Fruit fly (Drosophila melanogaster) S2 (cell line): Measurements from ENCODE around the gene slpr.

Experiments used
- CG8478 ChIP-seq: fragments of >200 bp; optimal IDR thresholded peaks from 2 replicates; lab custom pipeline; 2018
- CTCF ChIP-seq, 2 experiments: fragments of >200 bp; optimal IDR thresholded peaks; 2 replicates each; lab custom pipeline; 2018

The slpr gene

dm6 chrX:8196157-8196526 is 19.2 kb upstream of the slpr start:
- TF ChIP-seq CTCF (optimal IDR thresholded peaks at IDR 0.05; lab: Kevin White, UChicago) (no peak), CG8478 (no peak)

- TF ChIP-seq CTCF (optimal IDR thresholded peaks at IDR 0.05; lab: Kevin White, UChicago): no peak
- TF ChIP-seq CG8478: no peak
These were observed 18.6 kb upstream of the slpr start for dm6 chrX:8195449-8196156.

DNA sequence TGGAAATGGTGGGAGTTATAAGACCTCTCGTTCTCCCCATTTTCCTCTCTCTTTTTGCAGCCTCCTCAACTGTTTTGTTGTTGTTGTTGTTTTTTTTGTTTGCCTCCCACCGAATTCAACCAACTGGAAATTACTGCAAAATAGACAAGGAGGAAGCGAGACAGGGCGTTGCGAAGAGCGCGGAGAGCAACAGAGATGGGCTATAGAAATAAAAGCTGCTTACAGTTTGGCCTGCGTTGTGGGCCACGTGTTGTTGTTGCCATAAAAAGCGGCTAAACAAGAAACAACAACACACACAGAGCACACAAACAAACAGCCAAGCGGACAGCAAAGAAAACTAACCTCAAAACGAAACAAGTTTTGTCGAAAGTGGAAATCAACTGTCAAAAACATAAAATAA is 17.6 kb upstream of the slpr start:
- no peak for TF ChIP-seq CG8478
- no peak for TF ChIP-seq CTCF (optimal IDR thresholded peaks at IDR 0.05; lab: Kevin White, UChicago)

dm6 chrX:8193017-8193556 is 16.1 kb upstream of the slpr start:
- no peak for TF ChIP-seq CTCF (optimal IDR thresholded peaks at IDR 0.05; lab: Kevin White, UChicago)
- TF ChIP-seq CG8478: no peak

dm6 chrX:8192191-8192590 is 15.2 kb upstream of the slpr start:
- peak in 1 of 2 experiments; percentile 12 for TF ChIP-seq CTCF (optimal IDR thresholded peaks at IDR 0.05; lab: Kevin White, UChicago)
- no peak for TF ChIP-seq CG8478

DNA sequence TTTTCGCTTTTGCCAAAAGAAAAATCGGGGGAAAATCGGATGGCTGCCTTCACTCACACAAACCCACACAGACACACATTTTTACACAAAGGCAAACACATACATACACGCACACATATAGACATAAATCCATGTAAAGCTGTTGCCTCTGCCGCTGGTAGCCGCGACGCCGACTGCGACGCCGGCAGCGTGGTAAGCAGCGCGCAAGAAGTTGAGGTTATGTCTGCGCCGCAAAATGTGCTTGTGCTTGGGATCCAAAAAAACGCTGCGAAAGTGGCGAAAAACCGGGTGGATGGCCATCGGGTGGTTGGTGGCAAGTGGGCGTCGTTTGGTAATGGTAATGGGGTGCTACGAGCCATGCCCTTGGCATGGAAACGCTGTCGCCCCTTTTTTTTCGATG is 2.9 kb upstream of the slpr start:
- no peak for TF ChIP-seq CG8478
- TF ChIP-seq CTCF (optimal IDR thresholded peaks at IDR 0.05; lab: Kevin White, UChicago): no peak

DNA sequence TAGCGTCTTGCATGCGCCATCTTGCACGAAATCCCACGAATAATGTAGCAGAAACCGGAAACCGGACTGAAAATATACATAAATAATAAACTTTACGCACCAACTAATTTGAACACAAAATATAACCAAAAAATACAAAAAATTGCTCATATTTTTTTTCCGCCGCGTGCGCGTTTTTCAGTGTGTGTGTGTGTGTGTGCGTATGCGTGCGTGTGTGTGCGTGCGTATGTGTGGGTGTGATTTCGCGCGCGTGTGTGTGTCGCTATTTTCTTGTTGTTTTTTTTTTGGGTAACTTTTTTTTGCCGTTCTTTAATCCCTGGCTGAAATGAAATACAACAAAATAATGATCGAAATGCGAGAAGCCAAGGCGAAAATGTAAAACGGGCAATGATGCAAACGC is 2.0 kb upstream of the slpr start:
- TF ChIP-seq CG8478: no peak
- no peak for TF ChIP-seq CTCF (optimal IDR thresholded peaks at IDR 0.05; lab: Kevin White, UChicago)

- TF ChIP-seq CG8478: no peak
- no peak for TF ChIP-seq CTCF (optimal IDR thresholded peaks at IDR 0.05; lab: Kevin White, UChicago)
These were observed 1.4 kb upstream of the slpr start, which contains the start of gene sdt for dm6 chrX:8178165-8178955. Gene sdt, plus strand, starts transcription at chrX:8178549.

DNA sequence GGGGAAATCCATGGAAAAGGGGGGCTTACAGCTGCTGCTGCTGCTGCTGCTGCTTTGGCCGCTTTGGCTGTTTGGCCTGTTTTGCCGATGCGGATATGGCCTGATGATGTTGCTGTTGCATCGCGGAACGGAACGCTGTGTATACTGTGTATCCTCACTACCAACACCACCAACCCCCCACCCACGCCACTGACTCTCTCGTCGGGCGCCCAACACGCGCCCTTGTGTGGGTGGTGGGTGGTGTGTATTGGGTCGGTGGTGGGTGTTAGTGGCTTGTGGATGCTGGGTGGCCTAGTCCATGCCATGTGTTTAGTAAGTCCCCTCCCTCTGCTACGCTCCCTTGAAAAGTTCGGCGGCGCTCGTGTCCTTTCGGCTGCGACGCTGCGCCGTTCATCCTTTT is 757 bp upstream of the slpr start:
- TF ChIP-seq CTCF (optimal IDR thresholded peaks at IDR 0.05; lab: Kevin White, UChicago) (no peak), CG8478 (no peak)

DNA sequence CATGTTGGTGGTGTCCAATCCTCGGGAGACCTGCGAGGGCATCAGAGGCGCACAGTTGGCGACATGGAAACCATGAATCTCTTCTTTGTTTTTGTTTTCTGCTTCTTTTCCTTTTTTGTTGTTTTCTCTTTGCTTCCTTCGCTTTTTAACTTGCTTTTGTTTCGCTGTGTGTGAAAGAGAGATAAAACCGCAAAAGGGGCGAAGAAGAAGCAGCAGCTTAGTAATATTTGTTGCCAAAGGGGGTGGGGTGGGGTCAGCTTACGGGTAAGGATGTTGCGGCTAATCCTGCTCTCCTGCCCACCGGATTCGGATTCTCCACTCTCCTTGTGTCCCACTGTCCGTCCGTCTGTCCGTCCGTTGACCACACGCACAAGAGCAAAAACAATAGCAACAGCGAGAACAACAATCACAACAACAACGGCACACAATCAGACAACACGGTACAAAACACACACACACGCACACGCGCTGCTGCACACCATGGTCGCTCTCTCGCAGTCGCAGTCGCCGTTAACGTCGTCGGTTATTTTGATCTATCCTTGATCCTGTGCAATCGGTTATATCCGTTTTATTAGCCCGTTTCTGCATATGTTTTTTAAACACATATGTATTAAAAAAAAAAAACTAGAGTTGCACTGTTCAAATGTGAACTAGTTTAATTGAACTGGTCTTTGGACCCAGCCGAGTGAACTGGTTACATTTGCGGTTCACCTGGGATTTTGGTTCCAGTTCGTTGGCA is 525 bp downstream of the slpr start:
- TF ChIP-seq CTCF (optimal IDR thresholded peaks at IDR 0.05; lab: Kevin White, UChicago): no peak
- no peak for TF ChIP-seq CG8478

- TF ChIP-seq CG8478: no peak
- no peak for TF ChIP-seq CTCF (optimal IDR thresholded peaks at IDR 0.05; lab: Kevin White, UChicago)
These were observed 6.8 kb downstream of the slpr start, which contains the start of gene CG2278 for dm6 chrX:8170166-8170565. Gene CG2278, minus strand, starts transcription at chrX:8170266.

dm6 chrX:8165608-8166007 is 11.4 kb downstream of the slpr start, which contains the start of gene Or7a:
Gene Or7a, minus strand, starts transcription at chrX:8165708.
- no peak for TF ChIP-seq CG8478
- no peak for TF ChIP-seq CTCF (optimal IDR thresholded peaks at IDR 0.05; lab: Kevin White, UChicago)

dm6 chrX:8163452-8163851 is 13.5 kb downstream of the slpr start:
- no peak for TF ChIP-seq CG8478
- no peak for TF ChIP-seq CTCF (optimal IDR thresholded peaks at IDR 0.05; lab: Kevin White, UChicago)

- TF ChIP-seq CG8478 (no peak), CTCF (optimal IDR thresholded peaks at IDR 0.05; lab: Kevin White, UChicago) (no peak)
These were observed 14.3 kb downstream of the slpr start, which contains the start of gene CG10761 for dm6 chrX:8162692-8163091. Gene CG10761, minus strand, starts transcription at chrX:8162792.

DNA sequence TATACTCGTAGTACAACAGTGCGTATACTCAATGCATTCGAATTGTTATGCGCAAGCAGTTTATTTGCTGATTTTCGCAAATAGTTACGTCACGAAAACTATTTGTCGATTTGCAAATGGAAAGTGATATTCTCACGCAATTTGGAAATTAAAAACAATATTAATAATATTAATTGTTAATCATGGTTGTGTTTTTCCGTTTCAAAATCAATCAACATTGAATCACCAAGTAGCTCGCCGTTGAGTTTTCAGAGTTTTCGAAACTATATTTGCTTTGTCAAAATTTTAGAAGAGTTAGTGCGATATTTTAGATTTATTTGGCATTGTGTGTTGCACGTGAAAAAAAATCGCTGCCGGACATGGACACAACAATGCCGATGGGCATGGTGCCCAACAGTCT is 17.2 kb downstream of the slpr start, which contains the start of gene CG15337:
Gene CG15337, plus strand, starts transcription at position 301 of the 400 bp plus-strand sequence.
- no peak for TF ChIP-seq CTCF (optimal IDR thresholded peaks at IDR 0.05; lab: Kevin White, UChicago)
- no peak for TF ChIP-seq CG8478
